Worm (Caenorhabditis elegans): Measurements from ENCODE around the gene F43G6.8.

DNA sequence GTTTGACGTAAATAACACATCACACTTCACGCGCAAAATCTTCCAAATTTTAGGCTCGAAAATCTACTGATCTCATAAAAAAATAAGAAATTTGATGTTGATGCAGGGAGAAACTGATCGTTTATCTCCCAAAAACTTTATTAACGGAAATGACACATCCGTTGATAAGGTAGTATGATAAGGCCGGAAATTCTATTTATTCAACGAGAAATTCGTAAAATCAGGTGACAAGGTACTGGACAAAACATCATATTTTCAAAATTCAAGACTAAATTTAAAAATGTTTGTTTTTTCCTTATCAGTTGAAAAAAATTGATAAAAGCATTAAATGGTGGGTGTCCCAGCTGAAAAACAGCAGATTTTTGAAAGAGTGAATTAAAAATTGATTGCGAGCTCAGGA is 45.9 kb upstream of the F43G6.8 start:
- TF ChIP-seq him-1 (tag; optimal IDR thresholded peaks at IDR 0.05): no peak
- TF ChIP-seq W03F9.2 (tag; optimal IDR thresholded peaks at IDR 0.05): no peak
- no peak for TF ChIP-seq dao-5 (tag; optimal IDR thresholded peaks at IDR 0.05)
